Worm (Caenorhabditis elegans): ENCODE measurements around the gene F59E12.9.

The F59E12.9 gene

ce11 chrII:5593377-5593932, 53.4 kb downstream of the F59E12.9 start, which contains the start of gene cdc-14 (continued):
- TF ChIP-seq dmd-9 (GFP tag; IDR thresholded peaks at IDR 0.05) (no peak), D1046.2 (GFP tag; IDR thresholded peaks at IDR 0.05) (no peak), Y48G9A.11 (GFP tag; IDR thresholded peaks at IDR 0.05) (no peak), nhr-6 (tag; optimal IDR thresholded peaks at IDR 0.05) (peak; percentile 55), snpc-4 (tag; optimal IDR thresholded peaks at IDR 0.05) (no peak), mes-2 (tag; optimal IDR thresholded peaks at IDR 0.05; ENCODE audit: poor library complexity, severe bottlenecking) (peak; percentile 62), ZK337.2 (GFP tag; IDR thresholded peaks at IDR 0.05) (no peak), daf-12 (tag; optimal IDR thresholded peaks at IDR 0.05) (no peak), ztf-11 (tag; optimal IDR thresholded peaks at IDR 0.05) (no peak), lin-13 (GFP tag; optimal IDR thresholded peaks at IDR 0.05) (no peak), nhr-25 (tag; optimal IDR thresholded peaks at IDR 0.05; ENCODE audit: borderline replicate concordance, insufficient read depth) (peak; percentile 61), jun-1 (tag; optimal IDR thresholded peaks at IDR 0.05) (no peak), zag-1 (tag; optimal IDR thresholded peaks at IDR 0.05) (no peak), F49E8.2 (tag; optimal IDR thresholded peaks at IDR 0.05; ENCODE audit: borderline replicate concordance) (no peak), lin-29 (GFP tag; IDR thresholded peaks at IDR 0.05) (no peak), aly-2 (tag; optimal IDR thresholded peaks at IDR 0.05) (no peak), dpl-1 (GFP tag; optimal IDR thresholded peaks at IDR 0.05) (peak; percentile 66), set-16 (GFP tag; IDR thresholded peaks at IDR 0.05) (no peak), Y75B8A.6 (GFP tag; IDR thresholded peaks at IDR 0.05) (no peak), lim-7 (GFP tag; IDR thresholded peaks at IDR 0.05) (no peak), skn-1 (tag; optimal IDR thresholded peaks at IDR 0.05) (no peak), hmg-1.1 (GFP tag; IDR thresholded peaks at IDR 0.05) (0 out of 2 replicates have a peak, but pooled peaks have one; percentile 36), zfp-2 (tag; optimal IDR thresholded peaks at IDR 0.05) (no peak), zfp-3 (GFP tag; conservative IDR thresholded peaks at IDR 0.05) (no peak), lin-15B (tag; optimal IDR thresholded peaks at IDR 0.05) (no peak), dmd-6 (GFP tag; IDR thresholded peaks at IDR 0.05) (peak; percentile 39; the same call in 1 of the 2 replicates), hlh-11 (tag; optimal IDR thresholded peaks at IDR 0.05) (peak; percentile 85), hif-1 (tag; optimal IDR thresholded peaks at IDR 0.05) (peak in 1 of 2 experiments; percentile 44), lin-39 (tag; optimal IDR thresholded peaks at IDR 0.05) (no peak), T20F7.1 (GFP tag; optimal IDR thresholded peaks at IDR 0.05) (peak; percentile 41), Y5F2A.4 (GFP tag; optimal IDR thresholded peaks at IDR 0.05) (no peak), ces-1 (GFP tag; optimal IDR thresholded peaks at IDR 0.05) (no peak), zip-11 (GFP tag; IDR thresholded peaks at IDR 0.05) (no peak), tag-97 (GFP tag; IDR thresholded peaks at IDR 0.05) (no peak), saeg-2 (GFP tag; IDR thresholded peaks at IDR 0.05) (no peak), F44E2.7 (GFP tag; IDR thresholded peaks at IDR 0.05) (no peak), nhr-42 (GFP tag; IDR thresholded peaks at IDR 0.05) (no peak), snpc-1.2 (GFP tag; IDR thresholded peaks at IDR 0.05) (no peak), unc-39 (tag; optimal IDR thresholded peaks at IDR 0.05) (no peak), fkh-10 (GFP tag; optimal IDR thresholded peaks at IDR 0.05) (no peak), daf-16 (GFP tag; optimal IDR thresholded peaks at IDR 0.05) (peak in 1 of 2 experiments; percentile 12), daf-16 (tag; optimal IDR thresholded peaks at IDR 0.05) (peak; percentile 56), spr-1 (tag; optimal IDR thresholded peaks at IDR 0.05) (no peak), dve-1 (tag; optimal IDR thresholded peaks at IDR 0.05; ENCODE audit: insufficient read depth) (peak; percentile 81), ceh-44 (GFP tag; IDR thresholded peaks at IDR 0.05) (no peak), daf-19 (GFP tag; conservative IDR thresholded peaks at IDR 0.05) (no peak), nhr-10 (tag; optimal IDR thresholded peaks at IDR 0.05) (no peak), nhr-237 (tag; optimal IDR thresholded peaks at IDR 0.05) (no peak), lir-3 (tag; optimal IDR thresholded peaks at IDR 0.05) (no peak), madf-5 (GFP tag; IDR thresholded peaks at IDR 0.05) (no peak), sdz-12 (GFP tag; optimal IDR thresholded peaks at IDR 0.05) (no peak)

Data from whole organism, L4 larva.